Worm (Caenorhabditis elegans) whole organism, mixed stage, embryonic: ENCODE data around the gene mfsd-8.

ENCODE experiments used
- bed-3 ChIP-seq: fragments of 200-800 bp; sonication (Bioruptor generic); optimal IDR thresholded peaks from 3 replicates; lab custom pipeline; 2018; ENCODE audit warnings: mild to moderate bottlenecking, missing genetic modification characterization, moderate library complexity, missing compliant biosample characterization
- blmp-1 ChIP-seq: fragments of 150-350 bp; optimal IDR thresholded peaks from 2 replicates; lab custom pipeline; 2014; ENCODE audit warnings: missing biosample characterization, missing genetic modification characterization
- ceh-39 ChIP-seq: fragments of 150-350 bp; optimal IDR thresholded peaks from 2 replicates; lab custom pipeline; 2014; ENCODE audit warnings: missing biosample characterization, missing genetic modification characterization
- ces-1 ChIP-seq: fragments of 150-350 bp; optimal IDR thresholded peaks from 2 replicates; lab custom pipeline; 2014; ENCODE audit warnings: missing biosample characterization, missing genetic modification reagents, missing genetic modification characterization
- drap-1 ChIP-seq: fragments of 200-800 bp; sonication (Bioruptor generic); optimal IDR thresholded peaks from 3 replicates; lab custom pipeline; 2018; ENCODE audit warnings: mild to moderate bottlenecking, missing genetic modification characterization, missing compliant biosample characterization
- elt-1 ChIP-seq: sonication (generic microtip); optimal IDR thresholded peaks from 2 replicates; lab custom pipeline; 2017; ENCODE audit warnings: missing genetic modification characterization, mild to moderate bottlenecking, missing compliant biosample characterization, antibody characterized with exemption, moderate library complexity, borderline replicate concordance; ENCODE audit not compliant: insufficient read depth
- elt-3 ChIP-seq: fragments of 150-350 bp; optimal IDR thresholded peaks from 2 replicates; lab custom pipeline; 2014; ENCODE audit warnings: missing biosample characterization, missing genetic modification characterization
- flh-1 ChIP-seq: fragments of 200-800 bp; sonication (Bioruptor generic); optimal IDR thresholded peaks from 2 replicates; lab custom pipeline; 2018; ENCODE audit warnings: mild to moderate bottlenecking, missing genetic modification characterization, moderate library complexity, missing compliant biosample characterization
- ham-2 ChIP-seq: fragments of 200-800 bp; sonication (Bioruptor generic); optimal IDR thresholded peaks from 2 replicates; lab custom pipeline; 2018; ENCODE audit warnings: mild to moderate bottlenecking, missing genetic modification characterization, missing compliant biosample characterization
- hlh-1 ChIP-seq: fragments of 150-350 bp; optimal IDR thresholded peaks from 2 replicates; lab custom pipeline; 2014; ENCODE audit warnings: missing biosample characterization, missing genetic modification reagents, missing genetic modification characterization
- lin-13 ChIP-seq: fragments of 150-350 bp; optimal IDR thresholded peaks from 2 replicates; lab custom pipeline; 2014; ENCODE audit warnings: missing biosample characterization, missing genetic modification characterization
- lin-32 ChIP-seq: fragments of 200-800 bp; sonication (Bioruptor generic); optimal IDR thresholded peaks from 2 replicates; lab custom pipeline; 2018; ENCODE audit warnings: mild to moderate bottlenecking, missing genetic modification characterization, missing compliant biosample characterization
- lsy-2 ChIP-seq: fragments of 150-350 bp; optimal IDR thresholded peaks from 2 replicates; lab custom pipeline; 2014; ENCODE audit warnings: missing biosample characterization, missing genetic modification characterization
- mls-2 ChIP-seq: sonication (generic microtip); optimal IDR thresholded peaks from 2 replicates; lab custom pipeline; 2016; ENCODE audit warnings: mild to moderate bottlenecking, missing genetic modification characterization, moderate library complexity, missing compliant biosample characterization
- nhr-2 ChIP-seq: fragments of 150-350 bp; optimal IDR thresholded peaks from 2 replicates; lab custom pipeline; 2014; ENCODE audit warnings: missing biosample characterization, missing genetic modification characterization
- nhr-237 ChIP-seq: fragments of 150-350 bp; optimal IDR thresholded peaks from 2 replicates; lab custom pipeline; 2014; ENCODE audit warnings: missing biosample characterization, missing genetic modification characterization
- nhr-28 ChIP-seq: fragments of 150-350 bp; optimal IDR thresholded peaks from 2 replicates; lab custom pipeline; 2014; ENCODE audit warnings: missing biosample characterization, missing genetic modification characterization
- nhr-76 ChIP-seq: sonication (generic microtip); optimal IDR thresholded peaks from 2 replicates; lab custom pipeline; 2017; ENCODE audit warnings: missing biosample characterization, missing genetic modification characterization
- pha-4 ChIP-seq: fragments of 150-350 bp; optimal IDR thresholded peaks from 2 replicates; lab custom pipeline; 2018; ENCODE audit warnings: missing biosample characterization, missing genetic modification reagents, missing genetic modification characterization
- sem-2 ChIP-seq: fragments of 200-800 bp; sonication (Bioruptor generic); optimal IDR thresholded peaks from 2 replicates; lab custom pipeline; 2018; ENCODE audit warnings: mild to moderate bottlenecking, missing genetic modification characterization, missing compliant biosample characterization
- snpc-4 ChIP-seq: fragments of 150-350 bp; optimal IDR thresholded peaks from 2 replicates; lab custom pipeline; 2014; ENCODE audit warnings: missing biosample characterization, missing genetic modification characterization
- sptf-1 ChIP-seq: sonication (generic microtip); optimal IDR thresholded peaks from 2 replicates; lab custom pipeline; 2017; ENCODE audit warnings: mild to moderate bottlenecking, missing genetic modification characterization, moderate library complexity, missing compliant biosample characterization
- tbx-8 ChIP-seq: fragments of 200-800 bp; sonication (Bioruptor generic); optimal IDR thresholded peaks from 2 replicates; lab custom pipeline; 2018; ENCODE audit warnings: mild to moderate bottlenecking, missing genetic modification characterization, moderate library complexity, missing compliant biosample characterization
- unc-120 ChIP-seq: sonication (generic microtip); optimal IDR thresholded peaks from 2 replicates; lab custom pipeline; 2017; ENCODE audit warnings: missing genetic modification characterization, missing compliant biosample characterization; ENCODE audit not compliant: poor library complexity, severe bottlenecking
- unc-39 ChIP-seq: fragments of 150-350 bp; optimal IDR thresholded peaks from 2 replicates; lab custom pipeline; 2014; ENCODE audit warnings: missing biosample characterization, missing genetic modification characterization
- unc-62 ChIP-seq: fragments of 150-350 bp; optimal IDR thresholded peaks from 2 replicates; lab custom pipeline; 2014; ENCODE audit warnings: missing biosample characterization, missing genetic modification reagents, missing genetic modification characterization
- zip-8 ChIP-seq: fragments of 150-350 bp; optimal IDR thresholded peaks from 2 replicates; lab custom pipeline; 2014; ENCODE audit warnings: missing biosample characterization, missing genetic modification characterization
- ztf-11 ChIP-seq: fragments of 150-350 bp; optimal IDR thresholded peaks from 2 replicates; lab custom pipeline; 2014; ENCODE audit warnings: missing biosample characterization, missing genetic modification characterization

The mfsd-8 gene

ce11 chrIII:3281860-3282358 lies at the start of gene mfsd-8:
mfsd-8 (plus strand) TSS chrIII:3282308.
- no peak for TF ChIP-seq nhr-28 (tag; lab: Kevin White, UChicago)
- no peak for TF ChIP-seq elt-3 (tag; lab: Kevin White, UChicago)
- no peak for TF ChIP-seq unc-39 (tag; lab: Kevin White, UChicago)
- TF ChIP-seq unc-62 (GFP tag; lab: Kevin White, UChicago): no peak
- TF ChIP-seq pha-4 (tag; lab: Kevin White, UChicago): no peak
- no peak for TF ChIP-seq ham-2 (GFP tag; lab: Kevin White, UChicago)
- TF ChIP-seq unc-120 (tag; lab: Kevin White, UChicago): no peak
- no peak for TF ChIP-seq bed-3
- TF ChIP-seq lin-32 (GFP tag; lab: Kevin White, UChicago): no peak
- no peak for TF ChIP-seq hlh-1 (tag; lab: Kevin White, UChicago)
- TF ChIP-seq ceh-39 (tag; lab: Kevin White, UChicago): no peak
- no peak for TF ChIP-seq nhr-76 (tag; lab: Kevin White, UChicago)
- no peak for TF ChIP-seq ztf-11 (tag; lab: Kevin White, UChicago)
- no peak for TF ChIP-seq lin-13
- TF ChIP-seq snpc-4: no peak

- no peak for TF ChIP-seq snpc-4
- no peak for TF ChIP-seq sem-2 (GFP tag; lab: Kevin White, UChicago)
- no peak for TF ChIP-seq unc-39 (tag; lab: Kevin White, UChicago)
- no peak for TF ChIP-seq ces-1 (GFP tag; lab: Kevin White, UChicago)
- no peak for TF ChIP-seq sptf-1 (tag; lab: Kevin White, UChicago)
Measured at ce11 chrIII:3232650-3233152, 49.4 kb upstream of the mfsd-8 start, which contains the start of gene Y53G8AL.1. Y53G8AL.1 (plus strand) TSS chrIII:3233102.

- TF ChIP-seq tbx-8 (GFP tag; lab: Kevin White, UChicago) (no peak), lin-32 (GFP tag; lab: Kevin White, UChicago) (no peak), blmp-1 (tag; lab: Kevin White, UChicago) (no peak), nhr-2 (tag; lab: Kevin White, UChicago) (no peak), elt-1 (tag; lab: Kevin White, UChicago) (no peak), unc-39 (tag; lab: Kevin White, UChicago) (no peak), drap-1 (no peak), nhr-28 (tag; lab: Kevin White, UChicago) (no peak), sem-2 (GFP tag; lab: Kevin White, UChicago) (no peak), snpc-4 (no peak), lsy-2 (tag; lab: Kevin White, UChicago) (no peak), pha-4 (tag; lab: Kevin White, UChicago) (no peak), sptf-1 (tag; lab: Kevin White, UChicago) (no peak)
Measured at ce11 chrIII:3240893-3241292, 41.2 kb upstream of the mfsd-8 start.

DNA sequence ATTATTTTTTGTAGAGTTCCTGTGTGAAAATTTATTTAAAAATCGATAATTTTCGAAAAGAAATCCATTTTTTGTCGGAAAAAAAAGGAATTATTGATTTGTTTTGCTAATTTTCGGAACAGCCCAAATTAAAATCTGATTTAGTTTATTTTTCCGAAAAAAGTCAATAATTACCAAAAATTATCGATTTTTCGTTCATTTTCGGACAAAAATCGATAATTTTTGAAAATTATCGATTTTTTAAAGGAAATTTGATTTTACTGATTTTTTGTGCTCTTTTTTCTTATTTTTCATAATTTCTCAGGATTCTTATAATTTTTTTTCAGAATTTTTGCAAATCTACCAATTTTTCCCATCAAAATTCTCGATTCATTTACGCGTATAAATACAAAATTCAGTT lies 40.7 kb upstream of the mfsd-8 start:
- TF ChIP-seq mls-2 (tag; lab: Kevin White, UChicago): no peak
- TF ChIP-seq elt-3 (tag; lab: Kevin White, UChicago): no peak
- TF ChIP-seq pha-4 (tag; lab: Kevin White, UChicago): no peak

DNA sequence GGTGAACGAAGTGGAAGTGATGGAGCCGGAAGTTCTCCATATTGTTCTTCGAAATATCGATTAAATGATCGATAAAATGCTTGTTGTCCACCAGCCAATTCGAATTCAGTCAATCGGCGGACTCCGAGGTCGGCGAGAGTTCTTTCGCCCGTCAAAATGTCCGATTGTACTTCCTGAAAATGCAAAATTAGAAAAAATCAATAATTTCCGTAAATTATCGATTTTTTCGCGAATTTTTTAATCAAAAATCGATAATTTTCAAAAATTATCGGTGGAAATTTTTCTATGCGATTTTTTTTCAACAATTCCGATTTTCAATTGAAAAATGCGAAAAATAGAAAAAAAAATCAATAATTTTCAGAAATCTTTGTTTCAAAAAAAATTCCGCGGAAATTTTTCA lies 40.2 kb upstream of the mfsd-8 start:
- no peak for TF ChIP-seq pha-4 (tag; lab: Kevin White, UChicago)
- no peak for TF ChIP-seq zip-8 (tag; lab: Kevin White, UChicago)
- no peak for TF ChIP-seq lin-13
- no peak for TF ChIP-seq drap-1
- no peak for TF ChIP-seq flh-1 (GFP tag; lab: Kevin White, UChicago)
- no peak for TF ChIP-seq unc-120 (tag; lab: Kevin White, UChicago)
- no peak for TF ChIP-seq nhr-237 (tag; lab: Kevin White, UChicago)
- no peak for TF ChIP-seq nhr-2 (tag; lab: Kevin White, UChicago)
- TF ChIP-seq nhr-76 (tag; lab: Kevin White, UChicago): no peak
- TF ChIP-seq elt-3 (tag; lab: Kevin White, UChicago): no peak
- TF ChIP-seq nhr-28 (tag; lab: Kevin White, UChicago): no peak
- no peak for TF ChIP-seq tbx-8 (GFP tag; lab: Kevin White, UChicago)
- TF ChIP-seq lsy-2 (tag; lab: Kevin White, UChicago): no peak
